Worm (Caenorhabditis elegans) whole organism, young adult: Measurements from ENCODE around the gene C43H6.12.

ENCODE experiments used
- B0261.1 ChIP-seq: sonication (generic microtip); optimal IDR thresholded peaks from 2 replicates; lab custom pipeline; 2016; ENCODE audit warnings: mild to moderate bottlenecking, missing genetic modification characterization, moderate library complexity, missing compliant biosample characterization
- D2030.7 ChIP-seq: fragments of 200-800 bp; sonication (Bioruptor generic); IDR thresholded peaks from 2 replicates; pipeline ENCODE4 v1.3.6; 2022; ENCODE audit warnings: missing genetic modification reagents, missing genetic modification characterization, missing compliant biosample characterization
- F37B4.10 ChIP-seq: fragments of 200-800 bp; sonication (Bioruptor generic); IDR thresholded peaks from 2 replicates; pipeline ENCODE4 v1.3.6; 2022; ENCODE audit warnings: missing genetic modification characterization, missing compliant biosample characterization
- F39B2.1 ChIP-seq: fragments of 200-800 bp; sonication (Bioruptor generic); IDR thresholded peaks from 2 replicates; pipeline ENCODE4 v1.3.6; 2022; ENCODE audit warnings: missing genetic modification reagents, missing genetic modification characterization, missing compliant biosample characterization
- F49E8.2 ChIP-seq: sonication (generic microtip); optimal IDR thresholded peaks from 3 replicates; lab custom pipeline; 2017; ENCODE audit warnings: missing genetic modification characterization, mild to moderate bottlenecking, missing compliant biosample characterization, antibody characterized with exemption, moderate library complexity; ENCODE audit not compliant: insufficient read depth
- F57A8.1 ChIP-seq: fragments of 200-800 bp; sonication (Bioruptor generic); optimal IDR thresholded peaks from 2 replicates; lab custom pipeline; 2018; ENCODE audit warnings: mild to moderate bottlenecking, missing genetic modification characterization, moderate library complexity, missing compliant biosample characterization
- T07F8.4 ChIP-seq: sonication (generic microtip); optimal IDR thresholded peaks from 2 replicates; lab custom pipeline; 2016; ENCODE audit warnings: mild to moderate bottlenecking, missing genetic modification characterization, moderate library complexity, missing compliant biosample characterization
- Y67H2A.10 ChIP-seq: fragments of 200-800 bp; sonication (Bioruptor generic); conservative IDR thresholded peaks from 2 replicates; pipeline ENCODE4 v1.3.6; 2022; ENCODE audit warnings: missing genetic modification reagents, missing genetic modification characterization, missing compliant biosample characterization
- Y95B8A.8 ChIP-seq: fragments of 200-800 bp; sonication (Bioruptor generic); IDR thresholded peaks from 2 replicates; pipeline ENCODE4 v1.3.6; 2022; ENCODE audit warnings: missing genetic modification reagents, missing genetic modification characterization, missing compliant biosample characterization
- akir-1 ChIP-seq: fragments of 200-800 bp; sonication (Bioruptor generic); optimal IDR thresholded peaks from 2 replicates; lab custom pipeline; 2018; ENCODE audit warnings: mild to moderate bottlenecking, missing genetic modification characterization, moderate library complexity, missing compliant biosample characterization
- athp-1 ChIP-seq: sonication (generic microtip); optimal IDR thresholded peaks from 2 replicates; lab custom pipeline; 2017; ENCODE audit warnings: mild to moderate bottlenecking, missing genetic modification characterization, missing compliant biosample characterization
- bed-1 ChIP-seq: fragments of 200-800 bp; sonication (Bioruptor generic); IDR thresholded peaks from 2 replicates; pipeline ENCODE4 v1.3.6; 2022; ENCODE audit warnings: missing genetic modification reagents, missing genetic modification characterization, missing compliant biosample characterization
- cebp-2 ChIP-seq: fragments of 200-800 bp; sonication (Bioruptor generic); IDR thresholded peaks from 2 replicates; pipeline ENCODE4 v1.3.6; 2022; ENCODE audit warnings: missing genetic modification characterization, missing compliant biosample characterization
- ceh-27 ChIP-seq: fragments of 200-800 bp; sonication (Bioruptor generic); optimal IDR thresholded peaks from 2 replicates; lab custom pipeline; 2018; ENCODE audit warnings: mild to moderate bottlenecking, missing genetic modification characterization, moderate library complexity, missing compliant biosample characterization
- ceh-40 ChIP-seq: fragments of 200-800 bp; sonication (Bioruptor generic); IDR thresholded peaks from 2 replicates; pipeline ENCODE4 v1.3.6; 2022; ENCODE audit warnings: missing genetic modification characterization, missing compliant biosample characterization
- ceh-58 ChIP-seq: fragments of 200-800 bp; sonication (Bioruptor generic); IDR thresholded peaks from 2 replicates; pipeline ENCODE4 v1.3.6; 2022; ENCODE audit warnings: missing genetic modification characterization, missing compliant biosample characterization
- ceh-91 ChIP-seq: fragments of 200-800 bp; sonication (Bioruptor generic); IDR thresholded peaks from 2 replicates; pipeline ENCODE4 v1.3.6; 2022; ENCODE audit warnings: missing genetic modification reagents, missing genetic modification characterization, missing compliant biosample characterization
- dox-1 ChIP-seq: fragments of 200-800 bp; sonication (Bioruptor generic); IDR thresholded peaks from 2 replicates; pipeline ENCODE4 v1.3.6; 2022; ENCODE audit warnings: missing genetic modification reagents, missing genetic modification characterization, missing compliant biosample characterization
- efl-1 ChIP-seq: fragments of 150-350 bp; optimal IDR thresholded peaks from 2 replicates; lab custom pipeline; 2014; ENCODE audit warnings: missing biosample characterization, missing genetic modification reagents, missing genetic modification characterization
- egl-18 ChIP-seq: fragments of 200-800 bp; sonication (Bioruptor generic); IDR thresholded peaks from 2 replicates; pipeline ENCODE4 v1.3.6; 2022; ENCODE audit warnings: missing genetic modification reagents, missing genetic modification characterization, missing compliant biosample characterization
- him-1 ChIP-seq: sonication (generic microtip); optimal IDR thresholded peaks from 2 replicates; lab custom pipeline; 2016; ENCODE audit warnings: missing genotype, missing genetic modification reagents, missing genetic modification characterization, missing compliant biosample characterization
- hrde-1 ChIP-seq: sonication (generic microtip); optimal IDR thresholded peaks from 2 replicates; lab custom pipeline; 2016; ENCODE audit warnings: missing genetic modification characterization, mild to moderate bottlenecking, missing compliant biosample characterization, moderate library complexity, missing genotype, missing genetic modification reagents, borderline replicate concordance
- hsf-1 ChIP-seq: fragments of 200-800 bp; sonication (Bioruptor generic); IDR thresholded peaks from 2 replicates; pipeline ENCODE4 v1.3.6; 2022; ENCODE audit warnings: missing genetic modification reagents, missing genetic modification characterization, missing compliant biosample characterization
- let-526 ChIP-seq: fragments of 200-800 bp; sonication (Bioruptor generic); IDR thresholded peaks from 2 replicates; pipeline ENCODE4 v1.3.6; 2022; ENCODE audit warnings: missing genetic modification reagents, missing genetic modification characterization, missing compliant biosample characterization
- let-607 ChIP-seq, 2 experiments: fragments of 200-800 bp in 1 of 2; sonication (Bioruptor generic) in 1 of 2; sonication (generic microtip) in 1 of 2; optimal IDR thresholded peaks; 2 replicates each; lab custom pipeline; 2016 to 2018; ENCODE audit warnings: mild to moderate bottlenecking in 2 of 2, missing compliant biosample characterization in 2 of 2, missing genetic modification characterization in 2 of 2, moderate library complexity in 2 of 2, missing genotype in 1 of 2
- lin-26 ChIP-seq: fragments of 200-800 bp; sonication (Bioruptor generic); IDR thresholded peaks from 2 replicates; pipeline ENCODE4 v1.3.6; 2022; ENCODE audit warnings: missing genetic modification reagents, missing genetic modification characterization, missing compliant biosample characterization
- lin-40 ChIP-seq: sonication (generic microtip); optimal IDR thresholded peaks from 2 replicates; lab custom pipeline; 2016; ENCODE audit warnings: missing genetic modification characterization, mild to moderate bottlenecking, missing compliant biosample characterization, missing genotype, missing genetic modification reagents
- lir-1 ChIP-seq: fragments of 200-800 bp; sonication (Bioruptor generic); conservative IDR thresholded peaks from 2 replicates; pipeline ENCODE4 v1.3.6; 2022; ENCODE audit warnings: missing genetic modification reagents, missing genetic modification characterization, missing compliant biosample characterization
- lsl-1 ChIP-seq: fragments of 200-800 bp; sonication (Bioruptor generic); optimal IDR thresholded peaks from 2 replicates; lab custom pipeline; 2018; ENCODE audit warnings: mild to moderate bottlenecking, missing genetic modification characterization, moderate library complexity, missing compliant biosample characterization
- lsy-27 ChIP-seq: sonication (generic microtip); optimal IDR thresholded peaks from 2 replicates; lab custom pipeline; 2017; ENCODE audit warnings: missing genetic modification characterization, mild to moderate bottlenecking, missing compliant biosample characterization, antibody characterized with exemption, missing genotype, borderline replicate concordance; ENCODE audit not compliant: insufficient read depth
- mes-4 ChIP-seq: sonication (generic microtip); optimal IDR thresholded peaks from 2 replicates; lab custom pipeline; 2016; ENCODE audit warnings: missing genotype, missing genetic modification characterization, missing compliant biosample characterization
- nfya-2 ChIP-seq: fragments of 200-800 bp; sonication (Bioruptor generic); IDR thresholded peaks from 2 replicates; pipeline ENCODE4 v1.3.6; 2022; ENCODE audit warnings: missing genetic modification reagents, missing genetic modification characterization, missing compliant biosample characterization
- nhr-27 ChIP-seq: fragments of 200-800 bp; sonication (Bioruptor generic); optimal IDR thresholded peaks from 2 replicates; lab custom pipeline; 2018; ENCODE audit warnings: mild to moderate bottlenecking, missing genetic modification characterization, moderate library complexity, missing compliant biosample characterization
- nhr-80 ChIP-seq: sonication (generic microtip); optimal IDR thresholded peaks from 2 replicates; lab custom pipeline; 2016; ENCODE audit warnings: missing genetic modification characterization, missing compliant biosample characterization
- nhr-90 ChIP-seq: sonication (generic microtip); optimal IDR thresholded peaks from 2 replicates; lab custom pipeline; 2016; ENCODE audit warnings: missing genotype, mild to moderate bottlenecking, missing genetic modification characterization, missing compliant biosample characterization
- pbrm-1 ChIP-seq: fragments of 200-800 bp; sonication (Bioruptor generic); IDR thresholded peaks from 2 replicates; pipeline ENCODE4 v1.3.6; 2022; ENCODE audit warnings: missing genetic modification reagents, missing genetic modification characterization, missing compliant biosample characterization
- rec-8 ChIP-seq, 2 experiments: sonication (generic microtip); optimal IDR thresholded peaks; 2 replicates each; lab custom pipeline; 2016; ENCODE audit warnings: mild to moderate bottlenecking in 2 of 2, missing genetic modification characterization in 2 of 2, missing genetic modification reagents in 2 of 2, missing genotype in 2 of 2, missing biosample characterization in 1 of 2, missing compliant biosample characterization in 1 of 2, moderate library complexity in 1 of 2
- repo-1 ChIP-seq: sonication (generic microtip); optimal IDR thresholded peaks from 2 replicates; lab custom pipeline; 2017; ENCODE audit warnings: mild to moderate bottlenecking, missing genetic modification characterization, missing compliant biosample characterization
- sea-2 ChIP-seq: fragments of 200-800 bp; sonication (Bioruptor generic); IDR thresholded peaks from 2 replicates; pipeline ENCODE4 v1.3.6; 2022; ENCODE audit warnings: missing genetic modification characterization, missing compliant biosample characterization
- snpc-1.1 ChIP-seq: sonication (generic microtip); optimal IDR thresholded peaks from 2 replicates; lab custom pipeline; 2017; ENCODE audit warnings: missing genetic modification characterization, mild to moderate bottlenecking, missing compliant biosample characterization, antibody characterized with exemption, moderate library complexity, missing genotype, missing genetic modification reagents; ENCODE audit not compliant: insufficient read depth
- snpc-1.3 ChIP-seq: sonication (generic microtip); optimal IDR thresholded peaks from 2 replicates; lab custom pipeline; 2017; ENCODE audit warnings: missing genetic modification characterization, mild to moderate bottlenecking, missing compliant biosample characterization, antibody characterized with exemption, moderate library complexity, missing genotype, missing genetic modification reagents; ENCODE audit not compliant: insufficient read depth
- snpc-4 ChIP-seq, 5 experiments: fragments of 150-350 bp in 1 of 5; sonication (generic microtip) in 4 of 5; optimal IDR thresholded peaks; 2 replicates each; lab custom pipeline; 2014 to 2018; ENCODE audit warnings: missing genetic modification characterization in 5 of 5, missing biosample characterization in 3 of 5, antibody characterized with exemption in 2 of 5, mild to moderate bottlenecking in 2 of 5, missing compliant biosample characterization in 2 of 5, missing genotype in 2 of 5, moderate library complexity in 2 of 5, missing genetic modification reagents in 1 of 5
- ztf-3 ChIP-seq: fragments of 200-800 bp; sonication (Bioruptor generic); optimal IDR thresholded peaks from 2 replicates; lab custom pipeline; 2018; ENCODE audit warnings: mild to moderate bottlenecking, missing genetic modification characterization, missing compliant biosample characterization

C43H6.12 gene

DNA sequence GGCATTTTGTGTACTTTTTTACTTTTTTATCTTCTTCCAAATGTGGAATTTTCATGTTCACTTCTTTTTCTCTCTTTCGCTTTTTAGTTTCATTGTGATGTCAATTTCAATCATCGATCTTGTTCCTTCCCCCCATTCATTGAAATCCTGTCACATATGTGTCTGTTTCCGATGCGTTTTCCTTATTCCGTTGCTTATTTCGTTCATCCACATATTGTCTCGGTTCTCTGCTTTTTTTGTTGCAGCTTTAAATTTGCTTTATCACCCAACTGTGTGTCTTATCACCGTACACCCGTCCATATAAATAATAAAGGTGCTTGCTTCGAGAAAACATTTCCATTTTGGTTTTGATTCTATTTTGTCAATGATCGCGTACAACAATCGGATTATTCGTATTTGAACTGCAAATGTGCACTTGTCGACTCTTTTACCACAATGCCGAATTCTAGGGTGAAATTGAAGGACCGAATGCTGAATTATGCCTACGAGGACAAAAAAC lies at the start of gene C43H6.12, which contains the start of gene trpp-12:
Gene C43H6.12, plus strand, starts transcription at position 365 of the 499 bp plus-strand sequence.
Gene trpp-12, plus strand, starts transcription at position 449 of the 499 bp plus-strand sequence.
- peak; percentile 65 for TF ChIP-seq nhr-80 (tag; lab: Kevin White, UChicago)
- no peak for TF ChIP-seq F39B2.1
- no peak for TF ChIP-seq nhr-27 (tag; lab: Kevin White, UChicago)
- no peak for TF ChIP-seq lin-40 (tag; lab: Kevin White, UChicago)
- no peak for TF ChIP-seq ceh-40 (GFP tag; lab: Robert Waterston, UW)
- no peak for TF ChIP-seq T07F8.4 (tag; lab: Kevin White, UChicago)

DNA sequence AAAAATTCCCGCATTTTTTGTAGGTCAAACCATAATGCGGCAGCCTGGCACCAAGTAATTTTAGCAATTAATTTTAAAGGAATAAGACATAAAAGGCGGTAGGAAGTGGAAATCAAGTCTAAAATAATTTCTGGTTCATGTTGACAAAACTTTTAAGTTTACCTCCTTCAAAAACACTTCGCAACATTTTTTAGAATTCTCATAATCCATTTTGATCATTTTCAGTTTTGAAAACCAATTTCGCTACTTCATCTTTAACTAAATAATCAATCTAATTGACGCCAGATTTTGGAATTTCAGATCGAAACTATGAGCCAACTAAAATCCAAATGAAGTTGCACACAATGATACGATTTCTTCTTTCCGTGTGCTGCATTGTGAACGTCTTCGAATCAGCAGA lies 49.6 kb upstream of the C43H6.12 start, which contains the start of gene lgc-40:
Gene lgc-40, plus strand, starts transcription at position 301 of the 400 bp plus-strand sequence.
- TF ChIP-seq F37B4.10 (GFP tag; lab: Robert Waterston, UW) (no peak), repo-1 (tag; lab: Kevin White, UChicago) (no peak), bed-1 (no peak), nfya-2 (GFP tag; lab: Robert Waterston, UW) (no peak), athp-1 (no peak), F49E8.2 (tag; lab: Kevin White, UChicago) (no peak), Y67H2A.10 (GFP tag; lab: Robert Waterston, UW) (no peak), D2030.7 (GFP tag; lab: Robert Waterston, UW) (no peak), egl-18 (GFP tag; lab: Robert Waterston, UW) (no peak), lsy-27 (tag; lab: Kevin White, UChicago) (no peak)
- TF ChIP-seq, all 124 proteins: peak for 0

DNA sequence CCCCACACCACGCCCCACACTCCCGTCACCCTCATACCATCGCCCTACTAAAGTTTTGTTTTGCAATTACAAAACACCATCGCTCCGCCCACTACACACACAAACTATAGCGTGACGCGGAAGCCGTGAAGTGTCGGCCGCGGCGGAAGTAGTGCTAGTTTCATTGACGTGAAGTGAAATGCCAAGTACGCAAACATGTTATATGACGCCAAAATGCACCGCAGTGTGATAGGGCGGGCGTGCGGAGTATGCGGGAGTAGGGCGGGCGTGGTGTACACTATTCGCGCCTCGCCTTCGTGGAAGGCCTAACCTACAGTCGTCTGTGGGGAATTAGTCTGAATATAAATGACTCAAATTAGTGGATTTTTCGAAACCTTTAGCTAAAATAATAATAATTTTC lies 46.5 kb upstream of the C43H6.12 start:
- TF ChIP-seq hrde-1 (tag; lab: Kevin White, UChicago) (no peak), nhr-27 (tag; lab: Kevin White, UChicago) (no peak), efl-1 (GFP tag; lab: Kevin White, UChicago) (peak; percentile 40), dox-1 (GFP tag; lab: Robert Waterston, UW) (0 out of 2 replicates have a peak, but pooled peaks have one; percentile 16), F57A8.1 (GFP tag; lab: Kevin White, UChicago) (no peak), lir-1 (GFP tag; lab: Robert Waterston, UW) (no peak), let-607 (tag; optimal IDR thresholded peaks at IDR 0.05; lab: Kevin White, UChicago) (no peak), ceh-27 (GFP tag; lab: Kevin White, UChicago) (no peak), ztf-3 (GFP tag; lab: Kevin White, UChicago) (no peak), akir-1 (GFP tag; lab: Kevin White, UChicago) (no peak), lsl-1 (no peak), snpc-1.3 (tag; lab: Kevin White, UChicago) (no peak), Y95B8A.8 (GFP tag; lab: Robert Waterston, UW) (no peak), sea-2 (GFP tag; lab: Robert Waterston, UW) (no peak), rec-8 (tag; optimal IDR thresholded peaks at IDR 0.05; lab: Kevin White, UChicago) (no peak), B0261.1 (tag; lab: Kevin White, UChicago) (no peak), hsf-1 (0 out of 2 replicates have a peak, but pooled peaks have one; percentile 29), ceh-91 (GFP tag; lab: Robert Waterston, UW) (no peak), pbrm-1 (GFP tag; lab: Robert Waterston, UW) (peak; percentile 76), him-1 (tag; lab: Kevin White, UChicago) (peak; percentile 62), mes-4 (tag; lab: Kevin White, UChicago) (no peak), ceh-58 (GFP tag; lab: Robert Waterston, UW) (no peak), T07F8.4 (tag; lab: Kevin White, UChicago) (no peak), snpc-4 (GFP tag; optimal IDR thresholded peaks at IDR 0.05; lab: Kevin White, UChicago) (peak; percentile 68), snpc-4 (tag; optimal IDR thresholded peaks at IDR 0.05; lab: Kevin White, UChicago) (peak; percentile 28 to 93 (median 90)), lin-26 (no peak), nhr-90 (tag; lab: Kevin White, UChicago) (no peak), let-526 (GFP tag; lab: Robert Waterston, UW) (no peak), snpc-1.1 (peak; percentile 80), cebp-2 (GFP tag; lab: Robert Waterston, UW) (no peak)
